Comparison of ENCODE assay signal across 3 fruit fly cellular contexts in genomic region chr3L:19873488-19873887, dm6.
A peak's percentile ranks its signal among the peaks of the same experiment; 100 is the strongest.
TF ChIP-seq lines count a peak whose summit lies in the region.

No protein-coding gene starts in this region.

- TF ChIP-seq CTCF in whole organism, embryonic (GFP tag; optimal IDR thresholded peaks at IDR 0.05; lab: Kevin White, UChicago): no peak

TF ChIP-seq in whole organism, adult, 20 proteins besides CTCF, POLR2A, EP300 and RAD21:
- TF ChIP-seq cic (GFP tag; optimal IDR thresholded peaks at IDR 0.05; lab: Kevin White, UChicago) (peak; percentile 56), CG11617 (GFP tag; optimal IDR thresholded peaks at IDR 0.05; lab: Kevin White, UChicago) (no peak)

TF ChIP-seq in whole organism, embryonic, 481 proteins besides CTCF, POLR2A, EP300 and RAD21:
- TF ChIP-seq Ets65A (GFP tag; lab: Kevin White, UChicago) (peak; percentile 42), prd (optimal IDR thresholded peaks at IDR 0.05; lab: Kevin White, UChicago) (no peak), prd (GFP tag; IDR thresholded peaks at IDR 0.05; lab: Robert Waterston, UW) (no peak), ERR (GFP tag; optimal IDR thresholded peaks at IDR 0.05; lab: Kevin White, UChicago) (no peak)

TF ChIP-seq in whole organism, wandering third instar larva, 38 proteins besides CTCF, POLR2A, EP300 and RAD21:
- TF ChIP-seq Rel (GFP tag; optimal IDR thresholded peaks at IDR 0.05; lab: Kevin White, UChicago) (no peak), Rel (tag; optimal IDR thresholded peaks at IDR 0.05; lab: Kevin White, UChicago) (peak; percentile 91), GATAd (GFP tag; optimal IDR thresholded peaks at IDR 0.05; lab: Kevin White, UChicago) (no peak), h (GFP tag; optimal IDR thresholded peaks at IDR 0.05; lab: Kevin White, UChicago) (no peak), Hr83 (GFP tag; optimal IDR thresholded peaks at IDR 0.05; lab: Kevin White, UChicago; ENCODE audit: poor library complexity, severe bottlenecking) (no peak), Myc (optimal IDR thresholded peaks at IDR 0.05; lab: Kevin White, UChicago) (no peak)
TF ChIP-seq in whole organism, wandering third instar larva: peak in this region for 1.
